Worm (Caenorhabditis elegans) whole organism, midembryonic: ENCODE results near the gene ugt-45.

Experiments used
- cog-1 ChIP-seq: sonication (generic microtip); optimal IDR thresholded peaks from 2 replicates; lab custom pipeline; 2016; ENCODE audit warnings: missing genetic modification characterization, missing compliant biosample characterization
- flt-1 ChIP-seq: fragments of 200-800 bp; sonication (Bioruptor generic); IDR thresholded peaks from 2 replicates; pipeline ENCODE4 v1.3.6; 2022; ENCODE audit warnings: missing genetic modification characterization, missing compliant biosample characterization
- klf-2 ChIP-seq: fragments of 200-800 bp; sonication (Bioruptor generic); conservative IDR thresholded peaks from 2 replicates; pipeline ENCODE4 v1.3.6; 2022; ENCODE audit warnings: missing genetic modification reagents, missing genetic modification characterization, missing compliant biosample characterization
- med-1 ChIP-seq: sonication (generic microtip); optimal IDR thresholded peaks from 2 replicates; lab custom pipeline; 2017; ENCODE audit warnings: missing genetic modification characterization, mild to moderate bottlenecking, missing compliant biosample characterization, antibody characterized with exemption, missing genetic modification reagents; ENCODE audit not compliant: insufficient read depth

ce11 chrIV:3781539-3781938 lies 30.6 kb upstream of the ugt-45 start:
- TF ChIP-seq klf-2 (GFP tag; lab: Robert Waterston, UW) (no peak), cog-1 (tag; lab: Kevin White, UChicago) (no peak), med-1 (no peak), flt-1 (no peak)
